Fruit fly (Drosophila melanogaster) whole organism, wandering third instar larva: ENCODE measurements around the gene Nct.

Experiments
- Abd-B ChIP-seq: fragments of >200 bp; optimal IDR thresholded peaks from 2 replicates; lab custom pipeline; 2017; ENCODE audit warnings: missing biosample characterization, missing genetic modification characterization
- CG32264 ChIP-seq: fragments of 200-800 bp; sonication (Bioruptor generic); optimal IDR thresholded peaks from 2 replicates; lab custom pipeline; 2016; ENCODE audit warnings: missing biosample characterization, missing genetic modification characterization
- CG9705 ChIP-seq: fragments of 200-800 bp; sonication (Bioruptor generic); optimal IDR thresholded peaks from 2 replicates; lab custom pipeline; 2018; ENCODE audit warnings: missing biosample characterization, mild to moderate bottlenecking, missing genetic modification characterization
- CrebA ChIP-seq: fragments of 200-800 bp; sonication (Bioruptor generic); optimal IDR thresholded peaks from 2 replicates; lab custom pipeline; 2016; ENCODE audit warnings: missing biosample characterization, mild to moderate bottlenecking, missing genetic modification characterization, borderline replicate concordance
- Dfd ChIP-seq: fragments of >200 bp; optimal IDR thresholded peaks from 2 replicates; lab custom pipeline; 2017; ENCODE audit warnings: missing biosample characterization, missing genetic modification characterization
- Dif ChIP-seq: fragments of 200-275, 200-300 bp; sonication (Bioruptor generic); optimal IDR thresholded peaks from 2 replicates; lab custom pipeline; 2018; ENCODE audit warnings: missing biosample characterization, missing genetic modification characterization; ENCODE audit not compliant: partially characterized antibody
- HLH106 ChIP-seq: fragments of 200-800 bp; optimal IDR thresholded peaks from 3 replicates; lab custom pipeline; 2019; ENCODE audit warnings: missing biosample characterization, mild to moderate bottlenecking, missing genetic modification characterization, moderate library complexity
- Hnf4 ChIP-seq: fragments of 200-800 bp; sonication (Bioruptor generic); optimal IDR thresholded peaks from 2 replicates; lab custom pipeline; 2016; ENCODE audit warnings: missing biosample characterization, mild to moderate bottlenecking, missing genetic modification characterization
- Hr78 ChIP-seq: fragments of >200 bp; optimal IDR thresholded peaks from 2 replicates; lab custom pipeline; 2017; ENCODE audit warnings: missing biosample characterization, missing genetic modification characterization
- Hr83 ChIP-seq: fragments of 200-300 bp; sonication (Bioruptor generic); optimal IDR thresholded peaks from 2 replicates; lab custom pipeline; 2016; ENCODE audit warnings: missing biosample characterization, mild to moderate bottlenecking, missing genetic modification characterization, moderate library complexity; ENCODE audit not compliant: poor library complexity, severe bottlenecking
- Mio ChIP-seq: sonication (Bioruptor generic); optimal IDR thresholded peaks from 2 replicates; lab custom pipeline; 2016; ENCODE audit warnings: missing biosample characterization, missing genetic modification characterization
- Myc ChIP-seq: fragments of >200 bp; optimal IDR thresholded peaks from 2 replicates; lab custom pipeline; 2017
- N ChIP-seq: fragments of >200 bp; optimal IDR thresholded peaks from 2 replicates; lab custom pipeline; 2018; ENCODE audit warnings: missing biosample characterization, missing external identifiers, missing genetic modification characterization
- OdsH ChIP-seq: fragments of 200-800 bp; sonication (Bioruptor generic); optimal IDR thresholded peaks from 2 replicates; lab custom pipeline; 2016; ENCODE audit warnings: missing biosample characterization, mild to moderate bottlenecking, missing genetic modification characterization
- Rel ChIP-seq, 2 experiments: fragments of 200-800 bp; sonication (Bioruptor generic) in 1 of 2; optimal IDR thresholded peaks; 2 replicates in 1 of 2; 3 replicates in 1 of 2; lab custom pipeline; 2016 to 2019; ENCODE audit warnings: mild to moderate bottlenecking in 2 of 2, missing biosample characterization in 2 of 2, missing genetic modification characterization in 2 of 2, moderate library complexity in 1 of 2
- Sp1 ChIP-seq: fragments of 200-800 bp; sonication (Bioruptor generic); optimal IDR thresholded peaks from 3 replicates; lab custom pipeline; 2019; ENCODE audit warnings: missing biosample characterization, mild to moderate bottlenecking, missing genetic modification characterization, moderate library complexity
- Vsx2 ChIP-seq: fragments of 200-300, 225-300 bp; sonication (Bioruptor generic); optimal IDR thresholded peaks from 2 replicates; lab custom pipeline; 2018; ENCODE audit warnings: missing biosample characterization, missing genetic modification characterization; ENCODE audit not compliant: partially characterized antibody
- brk ChIP-seq: fragments of 200-800 bp; sonication (Bioruptor generic); optimal IDR thresholded peaks from 2 replicates; lab custom pipeline; 2016; ENCODE audit warnings: missing biosample characterization, mild to moderate bottlenecking, missing genetic modification characterization
- dl ChIP-seq, 2 experiments: fragments of 175-275, 200-275 bp in 1 of 2; fragments of 200-275 bp in 1 of 2; sonication (Bioruptor generic); optimal IDR thresholded peaks; lab custom pipeline; 2018; ENCODE audit warnings: mild to moderate bottlenecking in 2 of 2, missing biosample characterization in 2 of 2, missing genetic modification characterization in 2 of 2, moderate library complexity in 2 of 2; ENCODE audit not compliant: partially characterized antibody in 2 of 2, insufficient read depth in 1 of 2
- ey ChIP-seq: fragments of 200-800 bp; sonication (Bioruptor generic); optimal IDR thresholded peaks from 2 replicates; lab custom pipeline; 2016; ENCODE audit warnings: missing biosample characterization, missing genetic modification characterization
- foxo ChIP-seq, 2 experiments: fragments of 200-800 bp; sonication (Bioruptor generic); optimal IDR thresholded peaks; 2 replicates in 1 of 2; 3 replicates in 1 of 2; lab custom pipeline; 2016 to 2017; ENCODE audit warnings: missing biosample characterization in 2 of 2, missing genetic modification characterization in 2 of 2
- h ChIP-seq: fragments of 200-800 bp; sonication (Bioruptor generic); optimal IDR thresholded peaks from 3 replicates; lab custom pipeline; 2016; ENCODE audit warnings: missing biosample characterization, mild to moderate bottlenecking, missing genetic modification characterization
- jim ChIP-seq: fragments of 175-275, 200-325 bp; sonication (Bioruptor generic); optimal IDR thresholded peaks from 2 replicates; lab custom pipeline; 2016; ENCODE audit warnings: missing biosample characterization, mild to moderate bottlenecking, missing genetic modification characterization
- lola ChIP-seq: fragments of >200 bp; optimal IDR thresholded peaks from 2 replicates; lab custom pipeline; 2017; ENCODE audit warnings: missing biosample characterization, missing genetic modification characterization
- pan ChIP-seq: fragments of >200 bp; optimal IDR thresholded peaks from 2 replicates; lab custom pipeline; 2017
- rgr ChIP-seq: fragments of 200-800 bp; sonication (Bioruptor generic); optimal IDR thresholded peaks from 3 replicates; lab custom pipeline; 2016; ENCODE audit warnings: missing biosample characterization, mild to moderate bottlenecking, missing genetic modification characterization
- sage ChIP-seq: fragments of 200-800 bp; sonication (Bioruptor generic); optimal IDR thresholded peaks from 2 replicates; lab custom pipeline; 2016; ENCODE audit warnings: missing biosample characterization, mild to moderate bottlenecking, missing genetic modification characterization
- sv ChIP-seq: fragments of 200-800 bp; sonication (Bioruptor generic); optimal IDR thresholded peaks from 3 replicates; lab custom pipeline; 2016; ENCODE audit warnings: missing biosample characterization, missing genetic modification characterization
- usp ChIP-seq: fragments of >200 bp; optimal IDR thresholded peaks from 2 replicates; lab custom pipeline; 2017; ENCODE audit warnings: missing biosample characterization, missing genetic modification characterization

Gene Nct

DNA sequence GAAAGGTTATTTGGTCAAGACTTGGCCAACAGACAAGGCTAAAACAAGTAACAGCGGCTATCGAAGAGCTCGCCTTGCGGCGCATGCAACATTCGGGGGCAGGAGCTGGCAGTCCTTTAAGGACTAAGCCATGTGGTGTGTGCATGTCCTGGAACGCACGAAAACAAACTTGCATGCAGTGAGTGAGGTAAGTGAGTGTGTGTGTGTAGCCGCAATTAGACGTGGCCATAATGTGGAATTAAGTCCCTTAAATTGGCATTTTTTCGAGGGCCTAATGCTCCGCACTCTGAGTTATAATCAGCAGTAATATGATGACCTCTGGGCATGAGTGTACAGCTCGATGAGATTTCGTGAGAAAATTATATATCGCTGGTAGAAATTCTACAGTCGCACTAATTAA lies 17.7 kb upstream of the Nct start, which contains the start of gene sosie:
Gene sosie (plus strand): TSS at position 301 of the 400 bp plus-strand sequence.
- TF ChIP-seq Rel (GFP tag; optimal IDR thresholded peaks at IDR 0.05; lab: Kevin White, UChicago) (no peak), Rel (tag; optimal IDR thresholded peaks at IDR 0.05; lab: Kevin White, UChicago) (no peak), N (no peak), dl (GFP tag; optimal IDR thresholded peaks at IDR 0.05; lab: Kevin White, UChicago; ENCODE audit: insufficient read depth in 1 of 2, partially characterized antibody in 2 of 2) (no peak), Hr83 (GFP tag; lab: Kevin White, UChicago) (no peak), Abd-B (GFP tag; lab: Kevin White, UChicago) (no peak), brk (GFP tag; lab: Kevin White, UChicago) (no peak), Hr78 (GFP tag; lab: Kevin White, UChicago) (no peak), Dfd (no peak), CrebA (no peak)

DNA sequence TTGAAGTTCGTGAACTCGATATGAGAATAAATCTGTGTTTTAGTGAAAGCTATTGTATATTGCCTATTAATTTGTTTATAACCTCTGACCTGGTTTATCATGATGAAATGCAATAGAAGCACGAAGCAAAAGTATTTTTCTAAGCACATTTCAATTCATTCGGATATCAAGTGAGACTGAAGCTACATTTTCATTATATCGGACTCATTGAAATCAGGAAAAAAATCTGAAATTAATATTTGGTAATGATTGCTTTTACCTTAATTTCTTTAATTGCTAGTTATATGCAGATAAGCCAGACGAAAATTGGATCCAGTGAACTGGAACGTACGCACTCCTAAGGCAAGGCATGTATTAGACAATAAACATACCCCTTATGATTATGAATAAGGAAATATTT lies 10.3 kb upstream of the Nct start, which contains the start of gene CG33658:
Gene CG33658 (minus strand): TSS at position 101 of the 400 bp plus-strand sequence.
- TF ChIP-seq Vsx2 (GFP tag; lab: Kevin White, UChicago) (no peak), dl (GFP tag; optimal IDR thresholded peaks at IDR 0.05; lab: Kevin White, UChicago; ENCODE audit: insufficient read depth in 1 of 2, partially characterized antibody in 2 of 2) (no peak), pan (no peak), Myc (no peak), HLH106 (tag; lab: Kevin White, UChicago) (no peak), Dif (GFP tag; lab: Kevin White, UChicago) (no peak), lola (GFP tag; lab: Kevin White, UChicago) (no peak), ey (GFP tag; lab: Kevin White, UChicago) (no peak)

- TF ChIP-seq jim (GFP tag; lab: Kevin White, UChicago) (no peak), Sp1 (GFP tag; lab: Kevin White, UChicago) (no peak), OdsH (GFP tag; lab: Kevin White, UChicago) (no peak), dl (GFP tag; optimal IDR thresholded peaks at IDR 0.05; lab: Kevin White, UChicago; ENCODE audit: insufficient read depth in 1 of 2, partially characterized antibody in 2 of 2) (no peak), sage (no peak), CG9705 (GFP tag; lab: Kevin White, UChicago) (no peak), pan (no peak), Abd-B (GFP tag; lab: Kevin White, UChicago) (no peak), Rel (GFP tag; optimal IDR thresholded peaks at IDR 0.05; lab: Kevin White, UChicago) (no peak), Rel (tag; optimal IDR thresholded peaks at IDR 0.05; lab: Kevin White, UChicago) (no peak), foxo (GFP tag; optimal IDR thresholded peaks at IDR 0.05; lab: Kevin White, UChicago) (no peak), N (no peak), brk (GFP tag; lab: Kevin White, UChicago) (no peak), Vsx2 (GFP tag; lab: Kevin White, UChicago) (no peak), Myc (no peak), h (GFP tag; lab: Kevin White, UChicago) (no peak), sv (GFP tag; lab: Kevin White, UChicago) (no peak), rgr (no peak), Mio (no peak)
Measured at dm6 chr3R:24841635-24842034, 9.8 kb upstream of the Nct start, which contains the start of gene Esp. TSS of gene Esp (plus strand) at chr3R:24841935.

DNA sequence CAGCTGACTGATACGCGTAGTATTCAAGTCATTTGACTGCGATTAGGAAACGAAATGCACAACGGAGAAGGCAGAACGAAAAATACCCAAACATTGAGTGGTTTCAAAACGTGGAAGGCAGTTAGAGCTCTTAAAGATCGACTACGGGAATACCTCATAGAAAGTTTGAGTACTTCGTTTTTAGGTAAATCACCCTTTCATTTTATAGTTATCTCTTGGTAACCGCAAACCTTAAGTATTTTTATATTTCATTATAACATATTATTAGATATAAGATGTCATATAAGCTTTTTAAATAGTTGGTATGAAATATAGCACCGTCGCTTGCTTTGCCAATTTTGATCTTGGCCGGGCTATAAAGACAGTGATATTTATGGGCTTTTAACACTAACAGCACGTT lies 6.3 kb upstream of the Nct start:
- no peak for TF ChIP-seq rgr
- TF ChIP-seq sv (GFP tag; lab: Kevin White, UChicago): no peak
- TF ChIP-seq sage: no peak
- no peak for TF ChIP-seq HLH106 (tag; lab: Kevin White, UChicago)
- no peak for TF ChIP-seq brk (GFP tag; lab: Kevin White, UChicago)
- no peak for TF ChIP-seq Hnf4
- TF ChIP-seq lola (GFP tag; lab: Kevin White, UChicago): no peak
- TF ChIP-seq OdsH (GFP tag; lab: Kevin White, UChicago): no peak
- TF ChIP-seq h (GFP tag; lab: Kevin White, UChicago): no peak
- no peak for TF ChIP-seq Abd-B (GFP tag; lab: Kevin White, UChicago)
- no peak for TF ChIP-seq CG32264
- TF ChIP-seq Dfd: no peak
- TF ChIP-seq usp (GFP tag; lab: Kevin White, UChicago): no peak
- no peak for TF ChIP-seq Hr83 (GFP tag; lab: Kevin White, UChicago)
- TF ChIP-seq foxo (GFP tag; optimal IDR thresholded peaks at IDR 0.05; lab: Kevin White, UChicago): no peak
- TF ChIP-seq, all 38 proteins: peak for 0
